Fruit fly (Drosophila melanogaster) whole organism, pupa: Measurements from ENCODE around the gene CG11857.

Source experiments
- CG10348 ChIP-seq: fragments of 200-800 bp; sonication (Bioruptor generic); IDR thresholded peaks from 2 replicates; pipeline ENCODE4 v1.3.6; 2022; ENCODE audit warnings: missing biosample characterization, missing genetic modification characterization
- CG12605 ChIP-seq: fragments of 200-800 bp; sonication (Bioruptor generic); IDR thresholded peaks from 2 replicates; pipeline ENCODE4 v1.3.6; 2022; ENCODE audit warnings: missing biosample characterization, missing genetic modification characterization
- CG15710 ChIP-seq: fragments of 200-800 bp; sonication (Bioruptor generic); optimal IDR thresholded peaks from 2 replicates; lab custom pipeline; 2018; ENCODE audit warnings: missing biosample characterization, mild to moderate bottlenecking, missing genetic modification characterization, moderate library complexity
- CG34367 ChIP-seq: fragments of 200-800 bp; sonication (Bioruptor generic); optimal IDR thresholded peaks from 2 replicates; lab custom pipeline; 2018; ENCODE audit warnings: missing biosample characterization, mild to moderate bottlenecking, missing genetic modification characterization
- CG8301 ChIP-seq: fragments of 200-800 bp; sonication (Bioruptor generic); optimal IDR thresholded peaks from 2 replicates; lab custom pipeline; 2018; ENCODE audit warnings: missing biosample characterization, mild to moderate bottlenecking, missing genetic modification characterization
- Pif1B ChIP-seq: fragments of 200-800 bp; sonication (Bioruptor generic); optimal IDR thresholded peaks from 3 replicates; lab custom pipeline; 2016; ENCODE audit warnings: missing biosample characterization, missing genetic modification characterization
- Snoo ChIP-seq: fragments of 200-800 bp; sonication (Bioruptor generic); optimal IDR thresholded peaks from 3 replicates; lab custom pipeline; 2017; ENCODE audit warnings: missing biosample characterization, mild to moderate bottlenecking, missing genetic modification characterization, inconsistent platforms
- fd96Ca ChIP-seq: fragments of 200-800 bp; sonication (Bioruptor generic); IDR thresholded peaks from 3 replicates; pipeline ENCODE4 v1.3.6; 2022; ENCODE audit warnings: missing biosample characterization, missing genetic modification characterization
- gl ChIP-seq: fragments of 200-800 bp; sonication (Bioruptor generic); optimal IDR thresholded peaks from 2 replicates; lab custom pipeline; 2018; ENCODE audit warnings: missing biosample characterization, mild to moderate bottlenecking, missing genetic modification characterization
- rn ChIP-seq: fragments of 200-800 bp; sonication (Bioruptor generic); IDR thresholded peaks from 2 replicates; pipeline ENCODE4 v1.3.6; 2022; ENCODE audit warnings: missing biosample characterization, missing genetic modification characterization

DNA sequence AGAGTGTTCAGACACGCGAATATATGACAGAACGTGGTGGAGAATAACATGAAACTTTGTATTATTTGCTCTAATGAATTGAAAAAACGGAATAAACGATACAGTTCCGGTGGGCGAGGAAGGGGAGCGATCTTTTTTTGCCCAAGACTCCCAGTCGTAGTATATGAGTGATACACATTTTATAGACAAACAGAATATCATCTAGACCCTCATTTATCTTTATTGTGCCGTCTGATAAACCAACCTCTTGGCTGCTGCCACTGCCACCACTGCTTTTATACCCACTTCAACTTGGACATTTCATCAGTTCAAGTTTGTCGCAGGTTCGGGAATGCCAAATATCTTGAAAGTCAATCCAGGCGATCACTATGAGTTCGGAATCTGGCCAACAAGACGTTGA lies 42.7 kb upstream of the CG11857 start, which contains the start of gene CG31106:
- TF ChIP-seq rn (GFP tag; lab: Robert Waterston, UW) (no peak), CG10348 (GFP tag; lab: Robert Waterston, UW) (no peak), CG34367 (tag; lab: Kevin White, UChicago) (no peak), CG15710 (no peak), Pif1B (GFP tag; lab: Kevin White, UChicago) (no peak), CG8301 (no peak), fd96Ca (GFP tag; lab: Robert Waterston, UW) (no peak), gl (no peak), Snoo (tag; lab: Kevin White, UChicago) (no peak), CG12605 (GFP tag; lab: Robert Waterston, UW) (no peak)
